Worm (Caenorhabditis elegans) whole organism, midembryonic: ENCODE results near the gene str-256.

Experiments
- T22C8.4 ChIP-seq: fragments of 200-800 bp; sonication (Bioruptor generic); IDR thresholded peaks from 2 replicates; pipeline ENCODE4 v1.3.6; 2022; ENCODE audit warnings: missing genetic modification characterization, missing compliant biosample characterization
- cog-1 ChIP-seq: sonication (generic microtip); optimal IDR thresholded peaks from 2 replicates; lab custom pipeline; 2016; ENCODE audit warnings: missing genetic modification characterization, missing compliant biosample characterization
- flt-1 ChIP-seq: fragments of 200-800 bp; sonication (Bioruptor generic); IDR thresholded peaks from 2 replicates; pipeline ENCODE4 v1.3.6; 2022; ENCODE audit warnings: missing genetic modification characterization, missing compliant biosample characterization
- klf-2 ChIP-seq: fragments of 200-800 bp; sonication (Bioruptor generic); conservative IDR thresholded peaks from 2 replicates; pipeline ENCODE4 v1.3.6; 2022; ENCODE audit warnings: missing genetic modification reagents, missing genetic modification characterization, missing compliant biosample characterization
- med-1 ChIP-seq: sonication (generic microtip); optimal IDR thresholded peaks from 2 replicates; lab custom pipeline; 2017; ENCODE audit warnings: missing genetic modification characterization, mild to moderate bottlenecking, missing compliant biosample characterization, antibody characterized with exemption, missing genetic modification reagents; ENCODE audit not compliant: insufficient read depth
- ref-1 ChIP-seq: fragments of 200-800 bp; sonication (Bioruptor generic); conservative IDR thresholded peaks from 2 replicates; pipeline ENCODE4 v1.3.6; 2022; ENCODE audit warnings: missing genetic modification reagents, missing genetic modification characterization, missing compliant biosample characterization
- tab-1 ChIP-seq: fragments of 200-800 bp; sonication (Bioruptor generic); IDR thresholded peaks from 2 replicates; pipeline ENCODE4 v1.3.6; 2022; ENCODE audit warnings: missing genetic modification characterization, missing compliant biosample characterization
- ztf-23 ChIP-seq: fragments of 200-800 bp; sonication (Bioruptor generic); IDR thresholded peaks from 2 replicates; pipeline ENCODE4 v1.3.6; 2022; ENCODE audit warnings: missing genetic modification reagents, missing genetic modification characterization, missing compliant biosample characterization
- ztf-29 ChIP-seq: fragments of 200-800 bp; sonication (Bioruptor generic); IDR thresholded peaks from 2 replicates; pipeline ENCODE4 v1.3.6; 2022; ENCODE audit warnings: missing genetic modification reagents, missing genetic modification characterization, missing compliant biosample characterization

str-256 gene

ce11 chrV:494284-494683 lies 6.8 kb downstream of the str-256 start, which contains the start of gene nhr-131:
Gene nhr-131, plus strand, starts transcription at chrV:494370.
- no peak for TF ChIP-seq klf-2 (GFP tag; lab: Robert Waterston, UW)
- 0 out of 2 replicates have a peak, but pooled peaks have one; percentile 29 for TF ChIP-seq T22C8.4
- TF ChIP-seq ref-1 (GFP tag; lab: Robert Waterston, UW), result no peak
- TF ChIP-seq med-1, result no peak

- no peak for TF ChIP-seq flt-1 (GFP tag; lab: Robert Waterston, UW)
- no peak for TF ChIP-seq ref-1 (GFP tag; lab: Robert Waterston, UW)
- TF ChIP-seq med-1, result no peak
- TF ChIP-seq T22C8.4, result no peak
- no peak for TF ChIP-seq klf-2 (GFP tag; lab: Robert Waterston, UW)
These were observed 9.7 kb downstream of the str-256 start, which contains the start of gene str-196 for ce11 chrV:491432-491831. Gene str-196, plus strand, starts transcription at chrV:491732.

DNA sequence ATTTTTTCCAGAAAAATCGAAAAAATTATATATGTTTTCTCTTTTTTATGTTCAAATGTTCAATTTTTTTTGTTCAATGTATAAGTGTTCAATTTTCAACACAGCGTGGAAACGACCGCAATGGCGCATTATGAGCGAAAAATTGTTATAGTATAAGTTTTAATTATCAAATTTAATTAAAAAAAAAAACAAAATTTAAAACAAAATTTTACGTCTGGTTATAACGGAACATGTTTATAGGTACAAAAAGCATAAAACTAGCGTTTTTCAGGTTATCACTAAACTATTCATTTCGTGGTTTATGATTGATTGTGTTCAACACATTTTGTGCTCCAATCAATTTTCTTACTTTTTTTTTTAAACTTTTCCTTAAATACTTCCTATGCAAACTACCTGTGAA lies 11.8 kb downstream of the str-256 start, which contains the start of gene nhr-106:
nhr-106 (plus strand) TSS at position 301 of the 400 bp plus-strand sequence.
- TF ChIP-seq flt-1 (GFP tag; lab: Robert Waterston, UW), result no peak
- no peak for TF ChIP-seq ztf-23 (GFP tag; lab: Robert Waterston, UW)
- TF ChIP-seq tab-1 (GFP tag; lab: Robert Waterston, UW), result no peak
- no peak for TF ChIP-seq ref-1 (GFP tag; lab: Robert Waterston, UW)
- TF ChIP-seq ztf-29 (GFP tag; lab: Robert Waterston, UW), result no peak
- no peak for TF ChIP-seq klf-2 (GFP tag; lab: Robert Waterston, UW)
- TF ChIP-seq cog-1 (tag; lab: Kevin White, UChicago), result no peak
- no peak for TF ChIP-seq med-1
- TF ChIP-seq T22C8.4, result no peak

DNA sequence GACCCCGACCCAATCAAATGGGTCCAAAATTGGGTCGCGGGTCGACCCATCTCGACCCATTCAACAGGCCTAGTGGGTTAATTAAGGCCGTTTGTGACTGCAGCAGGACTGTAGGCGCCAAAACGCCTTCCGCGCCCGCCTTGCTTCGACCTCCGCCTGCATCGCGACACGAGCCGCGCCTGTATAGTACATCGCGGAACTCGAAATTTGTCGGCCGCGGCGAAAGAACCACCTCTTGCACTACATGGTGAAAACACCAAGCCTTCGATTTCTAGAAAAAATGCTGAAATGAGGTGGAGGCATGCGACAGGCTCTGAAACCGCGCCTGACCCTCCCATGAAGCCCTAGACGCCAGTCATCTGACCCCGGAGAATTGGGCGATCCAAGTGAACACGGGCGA lies 13.2 kb downstream of the str-256 start:
- TF ChIP-seq tab-1 (GFP tag; lab: Robert Waterston, UW) (no peak), med-1 (no peak), klf-2 (GFP tag; lab: Robert Waterston, UW) (no peak), ref-1 (GFP tag; lab: Robert Waterston, UW) (no peak), T22C8.4 (no peak), ztf-23 (GFP tag; lab: Robert Waterston, UW) (no peak)

DNA sequence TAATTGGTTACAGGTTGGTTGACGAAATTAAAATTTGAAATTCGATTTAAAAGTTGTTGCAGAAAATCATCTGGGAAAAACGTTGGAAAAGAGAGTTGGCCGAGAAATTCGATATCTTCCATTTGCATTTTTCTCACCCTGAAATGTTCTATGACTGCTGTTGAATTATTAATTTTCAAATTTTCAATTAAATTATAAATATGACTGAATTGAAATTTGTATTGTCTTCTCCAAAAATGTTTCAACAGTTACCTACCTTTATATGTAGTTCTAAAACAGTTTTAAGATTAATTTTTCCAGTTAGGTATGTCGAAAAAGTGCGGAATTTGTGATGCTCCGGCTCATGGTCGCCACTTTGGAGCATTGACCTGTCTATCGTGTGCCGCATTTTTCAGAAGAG lies 14.4 kb downstream of the str-256 start, which contains the start of gene nhr-211:
nhr-211 (plus strand) TSS at position 301 of the 400 bp plus-strand sequence.
- TF ChIP-seq ztf-29 (GFP tag; lab: Robert Waterston, UW) (no peak), flt-1 (GFP tag; lab: Robert Waterston, UW) (no peak), med-1 (no peak)

DNA sequence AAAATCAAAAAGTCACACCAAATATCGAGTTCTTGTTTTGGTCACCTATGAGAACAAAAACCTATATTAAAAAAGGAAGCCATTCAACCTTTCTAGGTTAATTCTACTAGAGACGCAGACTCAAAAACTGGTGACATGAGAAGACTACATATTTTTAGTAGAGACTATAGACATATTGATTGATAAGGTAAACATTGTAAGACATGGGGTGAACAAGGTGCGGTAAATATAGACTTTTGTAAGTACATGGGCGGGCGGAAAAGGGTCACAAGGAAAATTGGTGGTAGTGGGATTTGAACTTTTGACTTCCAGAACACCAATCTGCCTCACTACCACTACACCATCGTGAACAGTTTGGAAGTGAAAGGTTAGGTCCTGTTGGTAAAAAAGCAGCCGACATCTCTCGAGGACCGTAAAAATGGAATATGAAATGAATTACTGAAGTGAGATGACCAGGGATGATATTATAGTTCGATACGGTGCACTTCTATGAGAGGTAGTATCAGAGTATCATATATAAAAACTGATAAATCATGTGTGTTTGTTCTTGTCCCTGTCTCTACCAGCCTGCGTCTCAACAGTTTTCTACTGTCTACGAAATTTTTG lies 16.7 kb downstream of the str-256 start, which contains the start of gene nhr-212:
nhr-212 (plus strand) TSS at position 573 of the 606 bp plus-strand sequence.
- TF ChIP-seq ztf-23 (GFP tag; lab: Robert Waterston, UW), result no peak
- TF ChIP-seq ztf-29 (GFP tag; lab: Robert Waterston, UW), result no peak
- no peak for TF ChIP-seq flt-1 (GFP tag; lab: Robert Waterston, UW)
- no peak for TF ChIP-seq med-1
- TF ChIP-seq klf-2 (GFP tag; lab: Robert Waterston, UW), result no peak
- no peak for TF ChIP-seq ref-1 (GFP tag; lab: Robert Waterston, UW)
- TF ChIP-seq tab-1 (GFP tag; lab: Robert Waterston, UW), result no peak
- no peak for TF ChIP-seq cog-1 (tag; lab: Kevin White, UChicago)
- TF ChIP-seq T22C8.4, result no peak

- TF ChIP-seq tab-1 (GFP tag; lab: Robert Waterston, UW) (no peak), klf-2 (GFP tag; lab: Robert Waterston, UW) (no peak), med-1 (no peak), cog-1 (tag; lab: Kevin White, UChicago) (no peak), T22C8.4 (no peak), flt-1 (GFP tag; lab: Robert Waterston, UW) (no peak), ztf-29 (GFP tag; lab: Robert Waterston, UW) (no peak), ref-1 (GFP tag; lab: Robert Waterston, UW) (no peak), ztf-23 (GFP tag; lab: Robert Waterston, UW) (no peak)
These were observed 17.8 kb downstream of the str-256 start, which contains the start of gene nhr-130 for ce11 chrV:483289-483795. Gene nhr-130, minus strand, starts transcription at chrV:483339.

- TF ChIP-seq flt-1 (GFP tag; lab: Robert Waterston, UW) (no peak), T22C8.4 (no peak), ztf-29 (GFP tag; lab: Robert Waterston, UW) (no peak), ztf-23 (GFP tag; lab: Robert Waterston, UW) (no peak), med-1 (no peak), ref-1 (GFP tag; lab: Robert Waterston, UW) (no peak), klf-2 (GFP tag; lab: Robert Waterston, UW) (no peak), cog-1 (tag; lab: Kevin White, UChicago) (no peak), tab-1 (GFP tag; lab: Robert Waterston, UW) (no peak)
These were observed 18.3 kb downstream of the str-256 start for ce11 chrV:482860-483259.

- TF ChIP-seq ztf-29 (GFP tag; lab: Robert Waterston, UW) (no peak), flt-1 (GFP tag; lab: Robert Waterston, UW) (no peak), med-1 (no peak), cog-1 (tag; lab: Kevin White, UChicago) (no peak), ref-1 (GFP tag; lab: Robert Waterston, UW) (no peak), klf-2 (GFP tag; lab: Robert Waterston, UW) (no peak), ztf-23 (GFP tag; lab: Robert Waterston, UW) (no peak), tab-1 (GFP tag; lab: Robert Waterston, UW) (no peak), T22C8.4 (no peak)
These were observed 22.1 kb downstream of the str-256 start for ce11 chrV:479046-479445.
